Worm (Caenorhabditis elegans) whole organism, late embryonic: Measurements from ENCODE around the gene T28A11.22.

Experiments
- ahr-1 ChIP-seq: sonication (generic microtip); optimal IDR thresholded peaks from 2 replicates; lab custom pipeline; 2016; ENCODE audit warnings: missing genetic modification characterization, missing compliant biosample characterization
- ama-1 ChIP-seq: fragments of 150-350 bp; optimal IDR thresholded peaks from 2 replicates; lab custom pipeline; 2014
- ceh-19 ChIP-seq: fragments of 200-800 bp; sonication (Bioruptor generic); optimal IDR thresholded peaks from 2 replicates; lab custom pipeline; 2018; ENCODE audit warnings: mild to moderate bottlenecking, missing genetic modification characterization, missing compliant biosample characterization
- ceh-45 ChIP-seq: fragments of 200-800 bp; sonication (Bioruptor generic); IDR thresholded peaks from 2 replicates; pipeline ENCODE4 v1.3.6; 2022; ENCODE audit warnings: missing genetic modification reagents, missing genetic modification characterization, missing compliant biosample characterization
- ceh-48 ChIP-seq: sonication (generic microtip); optimal IDR thresholded peaks from 2 replicates; lab custom pipeline; 2016; ENCODE audit warnings: missing genetic modification characterization, inconsistent platforms, missing compliant biosample characterization
- hlh-6 ChIP-seq: sonication (generic microtip); optimal IDR thresholded peaks from 2 replicates; lab custom pipeline; 2016; ENCODE audit warnings: missing genotype, missing genetic modification characterization, missing compliant biosample characterization
- nfya-1 ChIP-seq: sonication (generic microtip); optimal IDR thresholded peaks from 2 replicates; lab custom pipeline; 2017; ENCODE audit warnings: missing genetic modification characterization, mild to moderate bottlenecking, missing compliant biosample characterization, antibody characterized with exemption, moderate library complexity
- nhr-11 ChIP-seq: fragments of 150-350 bp; optimal IDR thresholded peaks from 2 replicates; lab custom pipeline; 2014; ENCODE audit warnings: missing biosample characterization, missing genetic modification characterization
- odd-2 ChIP-seq: sonication (generic microtip); optimal IDR thresholded peaks from 2 replicates; lab custom pipeline; 2017; ENCODE audit warnings: antibody characterized with exemption, mild to moderate bottlenecking, missing genetic modification characterization, missing compliant biosample characterization
- pax-1 ChIP-seq: fragments of 150-350 bp; optimal IDR thresholded peaks from 2 replicates; lab custom pipeline; 2014; ENCODE audit warnings: missing biosample characterization, missing genetic modification characterization
- pha-4 ChIP-seq: fragments of 150-350 bp; optimal IDR thresholded peaks from 2 replicates; lab custom pipeline; 2018; ENCODE audit warnings: missing biosample characterization, missing genetic modification reagents, missing genetic modification characterization
- pqm-1 ChIP-seq: sonication (generic microtip); optimal IDR thresholded peaks from 2 replicates; lab custom pipeline; 2016; ENCODE audit warnings: missing genetic modification characterization, missing compliant biosample characterization
- pros-1 ChIP-seq: fragments of 150-350 bp; optimal IDR thresholded peaks from 2 replicates; lab custom pipeline; 2014; ENCODE audit warnings: missing biosample characterization, missing genetic modification reagents, missing genetic modification characterization
- sdc-2 ChIP-seq: sonication (generic microtip); optimal IDR thresholded peaks from 2 replicates; lab custom pipeline; 2016; ENCODE audit warnings: missing genotype, missing genetic modification characterization, missing compliant biosample characterization

- TF ChIP-seq pros-1: no peak
- no peak for TF ChIP-seq nhr-11 (tag; lab: Kevin White, UChicago)
- no peak for TF ChIP-seq ceh-19 (GFP tag; lab: Kevin White, UChicago)
- no peak for TF ChIP-seq odd-2 (tag; lab: Kevin White, UChicago)
- no peak for TF ChIP-seq ama-1 (lab: Kevin White, UChicago)
- no peak for TF ChIP-seq pha-4 (tag; lab: Kevin White, UChicago)
- TF ChIP-seq hlh-6 (tag; lab: Kevin White, UChicago): no peak
- no peak for TF ChIP-seq ceh-48
- TF ChIP-seq nfya-1 (tag; lab: Kevin White, UChicago): no peak
- no peak for TF ChIP-seq ceh-45 (GFP tag; lab: Robert Waterston, UW)
- no peak for TF ChIP-seq pqm-1 (tag; lab: Kevin White, UChicago)
- no peak for TF ChIP-seq sdc-2 (tag; lab: Kevin White, UChicago)
- no peak for TF ChIP-seq ahr-1 (tag; lab: Kevin White, UChicago)
- no peak for TF ChIP-seq pax-1
These were observed 38.8 kb upstream of the T28A11.22 start for ce11 chrV:3218604-3219003.
